Fruit fly (Drosophila melanogaster) whole organism, embryonic: Measurements from ENCODE around the gene CG14024.

ENCODE experiments used
- Abd-B ChIP-seq: fragments of 200-800 bp; sonication (Bioruptor generic); optimal IDR thresholded peaks from 2 replicates; lab custom pipeline; 2018; ENCODE audit warnings: missing biosample characterization, mild to moderate bottlenecking, missing genetic modification characterization, moderate library complexity
- Asciz ChIP-seq: fragments of 200-800 bp; sonication (Bioruptor generic); optimal IDR thresholded peaks from 2 replicates; lab custom pipeline; 2017; ENCODE audit warnings: missing biosample characterization, mild to moderate bottlenecking, missing genetic modification characterization, missing genetic modification reagents
- Atf3 ChIP-seq: fragments of 200-800 bp; sonication (Bioruptor generic); optimal IDR thresholded peaks from 3 replicates; lab custom pipeline; 2016; ENCODE audit warnings: missing biosample characterization, missing genetic modification characterization
- CG10209 ChIP-seq: fragments of 200-800 bp; sonication (Bioruptor generic); optimal IDR thresholded peaks from 3 replicates; lab custom pipeline; 2017; ENCODE audit warnings: missing biosample characterization, mild to moderate bottlenecking, missing genetic modification characterization, missing genetic modification reagents
- CG10565 ChIP-seq: fragments of 200-800 bp; sonication (Bioruptor generic); optimal IDR thresholded peaks from 3 replicates; lab custom pipeline; 2016; ENCODE audit warnings: missing biosample characterization, mild to moderate bottlenecking, missing genetic modification characterization
- CG12942 ChIP-seq: fragments of 200-800 bp; sonication (Bioruptor generic); optimal IDR thresholded peaks from 3 replicates; lab custom pipeline; 2016; ENCODE audit warnings: missing biosample characterization, missing genetic modification characterization
- CG13624 ChIP-seq: fragments of 200-800 bp; sonication (Bioruptor generic); optimal IDR thresholded peaks from 2 replicates; lab custom pipeline; 2016; ENCODE audit warnings: missing biosample characterization, missing genetic modification characterization
- CG14965 ChIP-seq: fragments of 200-800 bp; sonication (Bioruptor generic); optimal IDR thresholded peaks from 2 replicates; lab custom pipeline; 2016; ENCODE audit warnings: missing biosample characterization, missing genetic modification characterization, borderline replicate concordance
- CG1647 ChIP-seq: fragments of 200-800 bp; sonication (Bioruptor generic); optimal IDR thresholded peaks from 3 replicates; lab custom pipeline; 2016; ENCODE audit warnings: missing biosample characterization, missing genetic modification characterization
- CG16779 ChIP-seq: fragments of 200-800 bp; sonication (Bioruptor generic); IDR thresholded peaks from 2 replicates; pipeline ENCODE4 v1.3.6; 2022; ENCODE audit warnings: missing biosample characterization, missing genetic modification characterization
- CG16815 ChIP-seq: fragments of 200-800 bp; sonication (Bioruptor generic); optimal IDR thresholded peaks from 3 replicates; lab custom pipeline; 2017; ENCODE audit warnings: missing biosample characterization, mild to moderate bottlenecking, missing genetic modification characterization
- CG17328 ChIP-seq: fragments of 200-800 bp; sonication (Bioruptor generic); IDR thresholded peaks from 2 replicates; pipeline ENCODE4 v1.3.6; 2022; ENCODE audit warnings: missing biosample characterization, missing genetic modification characterization
- CG2875 ChIP-seq: fragments of 200-800 bp; sonication (Bioruptor generic); optimal IDR thresholded peaks from 2 replicates; lab custom pipeline; 2017; ENCODE audit warnings: missing biosample characterization, mild to moderate bottlenecking, missing genetic modification characterization, missing genetic modification reagents
- CG31365 ChIP-seq: fragments of 200-800 bp; sonication (Bioruptor generic); optimal IDR thresholded peaks from 2 replicates; lab custom pipeline; 2018; ENCODE audit warnings: missing biosample characterization, mild to moderate bottlenecking, missing genetic modification characterization
- CG42726 ChIP-seq: fragments of 200-800 bp; sonication (Bioruptor generic); IDR thresholded peaks from 2 replicates; pipeline ENCODE4 v1.3.6; 2022; ENCODE audit warnings: missing biosample characterization, missing genetic modification characterization; ENCODE audit not compliant: partially characterized antibody
- CG4282 ChIP-seq: fragments of 200-800 bp; sonication (Bioruptor generic); optimal IDR thresholded peaks from 2 replicates; lab custom pipeline; 2016; ENCODE audit warnings: missing biosample characterization, missing genetic modification characterization
- CG7987 ChIP-seq: fragments of 200-800 bp; sonication (Bioruptor generic); optimal IDR thresholded peaks from 2 replicates; lab custom pipeline; 2018; ENCODE audit warnings: missing biosample characterization, mild to moderate bottlenecking, missing genetic modification characterization, moderate library complexity
- CG8924 ChIP-seq: fragments of 200-800 bp; optimal IDR thresholded peaks from 3 replicates; lab custom pipeline; 2019; ENCODE audit warnings: missing biosample characterization, mild to moderate bottlenecking, missing genetic modification characterization, moderate library complexity
- Camta ChIP-seq: fragments of 200-800 bp; sonication (Bioruptor generic); optimal IDR thresholded peaks from 2 replicates; lab custom pipeline; 2016; ENCODE audit warnings: missing biosample characterization, missing genetic modification characterization
- Doc3 ChIP-seq: fragments of 200-800 bp; sonication (Bioruptor generic); IDR thresholded peaks from 3 replicates; pipeline ENCODE4 v1.3.6; 2022; ENCODE audit warnings: missing biosample characterization, missing genetic modification characterization; ENCODE audit not compliant: partially characterized antibody
- H15 ChIP-seq: fragments of 200-800 bp; sonication (Bioruptor generic); IDR thresholded peaks from 3 replicates; pipeline ENCODE4 v1.3.6; 2022; ENCODE audit warnings: missing biosample characterization, missing genetic modification characterization
- H2.0 ChIP-seq: fragments of 200-800 bp; sonication (Bioruptor generic); IDR thresholded peaks from 2 replicates; pipeline ENCODE4 v1.3.6; 2022; ENCODE audit warnings: missing biosample characterization, missing genetic modification characterization
- HLH4C ChIP-seq: fragments of 200-800 bp; sonication (Bioruptor generic); IDR thresholded peaks from 3 replicates; pipeline ENCODE4 v1.3.6; 2022; ENCODE audit warnings: missing biosample characterization, missing genetic modification characterization; ENCODE audit not compliant: partially characterized antibody
- HmgZ ChIP-seq: fragments of 200-800 bp; sonication (Bioruptor generic); optimal IDR thresholded peaks from 2 replicates; lab custom pipeline; 2018; ENCODE audit warnings: missing biosample characterization, mild to moderate bottlenecking, missing genetic modification characterization
- Lhr ChIP-seq: fragments of 200-800 bp; sonication (Bioruptor generic); optimal IDR thresholded peaks from 3 replicates; lab custom pipeline; 2017; ENCODE audit warnings: mild to moderate bottlenecking, missing biosample characterization, missing genetic modification reagents, missing genetic modification characterization
- Neu2 ChIP-seq: fragments of 200-800 bp; sonication (Bioruptor generic); optimal IDR thresholded peaks from 3 replicates; lab custom pipeline; 2016; ENCODE audit warnings: missing biosample characterization, missing genetic modification characterization, borderline replicate concordance
- Rfx ChIP-seq: fragments of 200-800 bp; sonication (Bioruptor generic); IDR thresholded peaks from 2 replicates; pipeline ENCODE4 v1.3.6; 2022; ENCODE audit warnings: missing biosample characterization, missing genetic modification characterization
- Spps ChIP-seq: fragments of 200-800 bp; sonication (Bioruptor generic); optimal IDR thresholded peaks from 2 replicates; lab custom pipeline; 2018; ENCODE audit warnings: missing biosample characterization, mild to moderate bottlenecking, missing genetic modification characterization
- br ChIP-seq: fragments of >200 bp; optimal IDR thresholded peaks from 2 replicates; lab custom pipeline; 2017
- chinmo ChIP-seq: fragments of 200-800 bp; sonication (Bioruptor generic); IDR thresholded peaks from 4 replicates; pipeline ENCODE4 v1.3.6; 2022; ENCODE audit warnings: missing biosample characterization, missing genetic modification characterization; ENCODE audit not compliant: partially characterized antibody
- dpn ChIP-seq, 2 experiments: fragments of 200-800 bp; sonication (Bioruptor generic); optimal IDR thresholded peaks; 3 replicates each; lab custom pipeline; 2016; ENCODE audit warnings: missing biosample characterization in 2 of 2, missing genetic modification characterization in 2 of 2
- esg ChIP-seq: fragments of 200-800 bp; sonication (Bioruptor generic); conservative IDR thresholded peaks from 2 replicates; pipeline ENCODE4 v1.3.6; 2022; ENCODE audit warnings: missing biosample characterization, missing genetic modification characterization
- eve ChIP-seq, 2 experiments: fragments of >200 bp; optimal IDR thresholded peaks; 2 replicates each; lab custom pipeline; 2017; ENCODE audit warnings: missing biosample characterization in 2 of 2, missing genetic modification characterization in 2 of 2
- eyg ChIP-seq: fragments of 200-800 bp; sonication (Bioruptor generic); optimal IDR thresholded peaks from 3 replicates; lab custom pipeline; 2016; ENCODE audit warnings: missing biosample characterization, missing genetic modification characterization
- hbn ChIP-seq: fragments of 200-800 bp; sonication (Bioruptor generic); IDR thresholded peaks from 2 replicates; pipeline ENCODE4 v1.3.6; 2022; ENCODE audit warnings: missing biosample characterization, missing genetic modification characterization; ENCODE audit not compliant: partially characterized antibody
- ken ChIP-seq: fragments of 200-800 bp; sonication (Bioruptor generic); IDR thresholded peaks from 3 replicates; pipeline ENCODE4 v1.3.6; 2022; ENCODE audit warnings: missing biosample characterization, missing genetic modification characterization
- lmd ChIP-seq: fragments of 200-800 bp; sonication (Bioruptor generic); IDR thresholded peaks from 2 replicates; pipeline ENCODE4 v1.3.6; 2022; ENCODE audit warnings: missing biosample characterization, missing genetic modification characterization
- otp ChIP-seq: fragments of 200-800 bp; sonication (Bioruptor generic); IDR thresholded peaks from 3 replicates; pipeline ENCODE4, ENCODE4 v1.3.6; 2022; ENCODE audit warnings: missing biosample characterization, missing genetic modification characterization
- pnt ChIP-seq: fragments of 200-800 bp; sonication (Bioruptor generic); optimal IDR thresholded peaks from 3 replicates; lab custom pipeline; 2016; ENCODE audit warnings: missing biosample characterization, missing genetic modification characterization
- psq ChIP-seq: fragments of 200-800 bp; sonication (Bioruptor generic); optimal IDR thresholded peaks from 2 replicates; lab custom pipeline; 2017; ENCODE audit warnings: missing biosample characterization, missing genetic modification characterization
- rib ChIP-seq: fragments of 200-800 bp; sonication (Bioruptor generic); IDR thresholded peaks from 2 replicates; pipeline ENCODE4 v1.3.6; 2022; ENCODE audit warnings: missing biosample characterization, missing genetic modification characterization
- sc ChIP-seq, 3 experiments: fragments of >200 bp in 2 of 3; fragments of 200-800 bp in 1 of 3; sonication (Bioruptor generic) in 1 of 3; optimal IDR thresholded peaks; 2 replicates in 2 of 3; 3 replicates in 1 of 3; lab custom pipeline; 2017; ENCODE audit warnings: mild to moderate bottlenecking in 1 of 3, missing biosample characterization in 1 of 3, missing genetic modification characterization in 1 of 3, missing genetic modification reagents in 1 of 3
- sna ChIP-seq: fragments of 200-800 bp; sonication (Bioruptor generic); IDR thresholded peaks from 2 replicates; pipeline ENCODE4 v1.3.6; 2022; ENCODE audit warnings: missing biosample characterization, missing genetic modification characterization; ENCODE audit not compliant: partially characterized antibody
- sob ChIP-seq: fragments of 200-800 bp; sonication (Bioruptor generic); IDR thresholded peaks from 2 replicates; pipeline ENCODE4 v1.3.6; 2022; ENCODE audit warnings: missing biosample characterization, missing genetic modification characterization
- sqz ChIP-seq: fragments of 200-800 bp; sonication (Bioruptor generic); optimal IDR thresholded peaks from 3 replicates; lab custom pipeline; 2018; ENCODE audit warnings: missing biosample characterization, mild to moderate bottlenecking, missing genetic modification characterization
- tio ChIP-seq: fragments of 200-800 bp; sonication (Bioruptor generic); optimal IDR thresholded peaks from 2 replicates; lab custom pipeline; 2017; ENCODE audit warnings: missing biosample characterization, missing genetic modification characterization, inconsistent platforms
- twi ChIP-seq: fragments of 200-800 bp; optimal IDR thresholded peaks from 2 replicates; lab custom pipeline; 2019; ENCODE audit warnings: missing biosample characterization, mild to moderate bottlenecking, missing genetic modification characterization, moderate library complexity
- vfl ChIP-seq: fragments of 200-800 bp; sonication (Bioruptor generic); optimal IDR thresholded peaks from 2 replicates; lab custom pipeline; 2016; ENCODE audit warnings: missing biosample characterization, missing genetic modification characterization
- wek ChIP-seq: fragments of 200-800 bp; sonication (Bioruptor generic); optimal IDR thresholded peaks from 3 replicates; lab custom pipeline; 2018; ENCODE audit warnings: missing biosample characterization, mild to moderate bottlenecking, missing genetic modification characterization, moderate library complexity

The CG14024 gene

dm6 chr2L:5297289-5297960 lies 17.3 kb downstream of the CG14024 start (continued):
- TF ChIP-seq H2.0 (GFP tag; lab: Robert Waterston, UW): 0 out of 2 replicates have a peak, but pooled peaks have one; percentile 12
- TF ChIP-seq HmgZ (tag; lab: Kevin White, UChicago): no peak
- TF ChIP-seq CG13624 (GFP tag; lab: Kevin White, UChicago): no peak
- TF ChIP-seq sob (GFP tag; lab: Robert Waterston, UW): peak; percentile 29; the same call in 1 of the 2 replicates
- TF ChIP-seq otp (GFP tag; lab: Robert Waterston, UW): 0 out of 3 replicates have a peak, but pooled peaks have one; percentile 18
- no peak for TF ChIP-seq CG42726
- no peak for TF ChIP-seq eyg (GFP tag; lab: Kevin White, UChicago)
- peak; percentile 3 for TF ChIP-seq Lhr (GFP tag; lab: Kevin White, UChicago)
- TF ChIP-seq esg (GFP tag; lab: Robert Waterston, UW): no peak
- TF ChIP-seq hbn: no peak
- no peak for TF ChIP-seq H15 (GFP tag; lab: Robert Waterston, UW)
- no peak for TF ChIP-seq br (lab: Kevin White, UChicago)
- TF ChIP-seq ken: 0 out of 3 replicates have a peak, but pooled peaks have one; percentile 30
- TF ChIP-seq Doc3 (GFP tag; lab: Robert Waterston, UW): no peak
- peak; percentile 11 for TF ChIP-seq Atf3 (GFP tag; lab: Kevin White, UChicago)
- TF ChIP-seq CG10209 (GFP tag; lab: Kevin White, UChicago): no peak
- TF ChIP-seq dpn (GFP tag; optimal IDR thresholded peaks at IDR 0.05; lab: Kevin White, UChicago): peak in 1 of 2 experiments; percentile 18
- TF ChIP-seq CG17328: peak; percentile 57
- TF ChIP-seq vfl: no peak
- TF ChIP-seq CG31365 (tag; lab: Kevin White, UChicago): no peak
- TF ChIP-seq CG2875: peak; percentile 20
- peak; percentile 37 for TF ChIP-seq Abd-B (GFP tag; lab: Kevin White, UChicago)
- TF ChIP-seq CG7987 (GFP tag; lab: Kevin White, UChicago): no peak
- peak; percentile 7 for TF ChIP-seq Spps
- TF ChIP-seq sc (optimal IDR thresholded peaks at IDR 0.05; lab: Kevin White, UChicago): no peak
- peak; percentile 57 for TF ChIP-seq sc (GFP tag; optimal IDR thresholded peaks at IDR 0.05; lab: Kevin White, UChicago)
- peak; percentile 35 for TF ChIP-seq CG8924
- TF ChIP-seq Asciz (GFP tag; lab: Kevin White, UChicago): no peak
- TF ChIP-seq CG16779: no peak
- no peak for TF ChIP-seq CG12942
- no peak for TF ChIP-seq Rfx (GFP tag; lab: Robert Waterston, UW)
- peak; percentile 15 for TF ChIP-seq twi (tag; lab: Kevin White, UChicago)
- no peak for TF ChIP-seq CG1647
- no peak for TF ChIP-seq chinmo
- TF ChIP-seq tio (GFP tag; lab: Kevin White, UChicago): no peak
- TF ChIP-seq CG10565 (GFP tag; lab: Kevin White, UChicago): no peak
- peak; percentile 30 for TF ChIP-seq Camta (GFP tag; lab: Kevin White, UChicago)
- TF ChIP-seq CG16815 (GFP tag; lab: Kevin White, UChicago): no peak
- TF ChIP-seq psq (GFP tag; lab: Kevin White, UChicago): no peak
- no peak for TF ChIP-seq lmd (GFP tag; lab: Robert Waterston, UW)
- TF ChIP-seq pnt (GFP tag; lab: Kevin White, UChicago): peak; percentile 26
- no peak for TF ChIP-seq eve (GFP tag; optimal IDR thresholded peaks at IDR 0.05; lab: Kevin White, UChicago)
- TF ChIP-seq CG4282 (GFP tag; lab: Kevin White, UChicago): no peak
- TF ChIP-seq wek (GFP tag; lab: Kevin White, UChicago): no peak
- TF ChIP-seq CG14965: no peak
- no peak for TF ChIP-seq sqz (GFP tag; lab: Kevin White, UChicago)
- no peak for TF ChIP-seq HLH4C (GFP tag; lab: Robert Waterston, UW)
- TF ChIP-seq rib (GFP tag; lab: Robert Waterston, UW): no peak
- no peak for TF ChIP-seq Neu2 (GFP tag; lab: Kevin White, UChicago)
- no peak for TF ChIP-seq sna (GFP tag; lab: Robert Waterston, UW)
